Worm (Caenorhabditis elegans) whole organism, L2 larva: ENCODE measurements around the gene rab-39.

Source experiments
- ZK546.5 ChIP-seq: sonication (generic microtip); optimal IDR thresholded peaks from 2 replicates; lab custom pipeline; 2017; ENCODE audit warnings: missing biosample characterization, missing genetic modification characterization
- aly-2 ChIP-seq: fragments of 150-350 bp; optimal IDR thresholded peaks from 2 replicates; lab custom pipeline; 2014; ENCODE audit warnings: missing biosample characterization, missing genetic modification characterization
- ama-1 ChIP-seq: fragments of 150-350 bp; optimal IDR thresholded peaks from 2 replicates; lab custom pipeline; 2018; ENCODE audit warnings: inconsistent platforms
- nhr-10 ChIP-seq: sonication (generic microtip); optimal IDR thresholded peaks from 2 replicates; lab custom pipeline; 2017; ENCODE audit warnings: missing biosample characterization, missing genetic modification characterization
- nhr-237 ChIP-seq: fragments of 150-350 bp; optimal IDR thresholded peaks from 2 replicates; lab custom pipeline; 2014; ENCODE audit warnings: missing biosample characterization, missing genetic modification characterization
- skn-1 ChIP-seq: sonication (generic microtip); optimal IDR thresholded peaks from 2 replicates; lab custom pipeline; 2017; ENCODE audit warnings: missing biosample characterization, missing genetic modification characterization
- snpc-4 ChIP-seq: fragments of 150-350 bp; optimal IDR thresholded peaks from 2 replicates; lab custom pipeline; 2014; ENCODE audit warnings: missing biosample characterization, missing genetic modification characterization
- unc-39 ChIP-seq: fragments of 150-350 bp; optimal IDR thresholded peaks from 2 replicates; lab custom pipeline; 2014; ENCODE audit warnings: missing biosample characterization, missing genetic modification characterization
- unc-62 ChIP-seq: fragments of 150-350 bp; optimal IDR thresholded peaks from 2 replicates; lab custom pipeline; 2014; ENCODE audit warnings: missing biosample characterization, missing genetic modification reagents, missing genetic modification characterization
- ztf-4 ChIP-seq: fragments of 150-350 bp; optimal IDR thresholded peaks from 2 replicates; lab custom pipeline; 2014; ENCODE audit warnings: missing biosample characterization, missing genetic modification characterization

DNA sequence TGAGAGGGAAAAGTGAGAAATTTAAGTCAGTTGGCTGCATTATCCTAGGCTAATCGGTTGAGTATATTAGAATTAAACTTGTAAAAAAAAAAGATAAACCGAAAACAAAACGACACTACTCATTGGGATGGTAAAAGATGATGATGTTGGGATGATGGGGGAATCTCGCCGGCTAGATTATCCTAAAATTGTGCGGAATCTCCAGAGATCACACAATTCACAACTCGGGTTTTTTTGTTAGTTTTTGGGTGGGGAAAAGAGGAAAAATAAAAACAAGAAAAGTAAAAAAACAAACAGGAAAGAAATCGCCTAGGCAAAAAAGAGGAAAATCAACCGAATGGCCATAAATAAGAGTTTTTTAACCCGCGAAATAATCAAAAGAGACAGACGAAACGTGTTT, 47.5 kb downstream of the rab-39 start:
- TF ChIP-seq nhr-237 (tag; lab: Kevin White, UChicago) (no peak), ZK546.5 (tag; lab: Kevin White, UChicago) (no peak), nhr-10 (tag; lab: Kevin White, UChicago) (no peak), unc-62 (GFP tag; lab: Kevin White, UChicago) (no peak), snpc-4 (tag; lab: Kevin White, UChicago) (no peak), aly-2 (tag; lab: Kevin White, UChicago) (no peak), skn-1 (tag; lab: Kevin White, UChicago) (no peak), ztf-4 (no peak), unc-39 (tag; lab: Kevin White, UChicago) (no peak), ama-1 (lab: Kevin White, UChicago) (no peak)
